Worm (Caenorhabditis elegans) whole organism, L1 larva: Measurements from ENCODE around the gene C47E12.13.
A peak's percentile ranks its signal among the peaks of the same experiment; 100 is the strongest.

Source experiments
- F16B12.6 ChIP-seq: fragments of 150-350 bp; optimal IDR thresholded peaks from 2 replicates; lab custom pipeline; 2014; ENCODE audit warnings: missing biosample characterization, missing genetic modification characterization
- aly-2 ChIP-seq: fragments of 150-350 bp; optimal IDR thresholded peaks from 2 replicates; lab custom pipeline; 2014; ENCODE audit warnings: missing biosample characterization, missing genetic modification characterization
- ama-1 ChIP-seq: fragments of 150-350 bp; optimal IDR thresholded peaks from 2 replicates; lab custom pipeline; 2014
- blmp-1 ChIP-seq: fragments of 150-350 bp; optimal IDR thresholded peaks from 2 replicates; lab custom pipeline; 2014; ENCODE audit warnings: missing biosample characterization, missing genetic modification characterization
- ceh-63 ChIP-seq: fragments of 200-800 bp; sonication (Bioruptor generic); optimal IDR thresholded peaks from 2 replicates; lab custom pipeline; 2018; ENCODE audit warnings: mild to moderate bottlenecking, missing genetic modification characterization, missing compliant biosample characterization
- ceh-8 ChIP-seq: fragments of 200-800 bp; sonication (Bioruptor generic); optimal IDR thresholded peaks from 2 replicates; lab custom pipeline; 2018; ENCODE audit warnings: mild to moderate bottlenecking, missing genetic modification characterization, moderate library complexity, missing compliant biosample characterization
- ceh-88 ChIP-seq: fragments of 200-800 bp; sonication (Bioruptor generic); IDR thresholded peaks from 2 replicates; pipeline ENCODE4 v1.3.6; 2022; ENCODE audit warnings: missing genetic modification characterization, missing compliant biosample characterization
- dpl-1 ChIP-seq, 3 experiments: fragments of 150-350 bp in 2 of 3; sonication (generic microtip) in 1 of 3; optimal IDR thresholded peaks; 2 replicates each; lab custom pipeline; 2014 to 2017; ENCODE audit warnings: missing biosample characterization in 3 of 3, missing genetic modification characterization in 3 of 3, missing genetic modification reagents in 3 of 3
- dsc-1 ChIP-seq: sonication (generic microtip); optimal IDR thresholded peaks from 2 replicates; lab custom pipeline; 2016; ENCODE audit warnings: mild to moderate bottlenecking, missing genetic modification characterization, missing compliant biosample characterization
- efl-1 ChIP-seq, 4 experiments: fragments of 150-350 bp; optimal IDR thresholded peaks in 3 of 4; peaks in 1 of 4; 1 replicate in 1 of 4; 2 replicates in 3 of 4; lab custom pipeline; 2014; ENCODE audit warnings: missing biosample characterization in 2 of 4, missing genetic modification characterization in 2 of 4, missing genetic modification reagents in 2 of 4
- efl-3 ChIP-seq: fragments of 200-800 bp; sonication (Bioruptor generic); optimal IDR thresholded peaks from 2 replicates; lab custom pipeline; 2018; ENCODE audit warnings: mild to moderate bottlenecking, missing genetic modification characterization, missing compliant biosample characterization
- egl-27 ChIP-seq, 2 experiments: fragments of 150-350 bp in 1 of 2; sonication (generic microtip); optimal IDR thresholded peaks; 3 replicates each; lab custom pipeline; 2017 to 2018; ENCODE audit warnings: missing biosample characterization in 2 of 2, missing genetic modification characterization in 2 of 2, missing genetic modification reagents in 2 of 2
- elt-2 ChIP-seq: sonication (generic microtip); optimal IDR thresholded peaks from 2 replicates; lab custom pipeline; 2016; ENCODE audit warnings: missing genetic modification characterization, mild to moderate bottlenecking, inconsistent platforms, missing compliant biosample characterization, missing genetic modification reagents
- ets-5 ChIP-seq: fragments of 200-800 bp; sonication (Bioruptor generic); IDR thresholded peaks from 2 replicates; pipeline ENCODE4 v1.3.6; 2022; ENCODE audit warnings: missing genetic modification characterization, missing compliant biosample characterization
- fkh-8 ChIP-seq: sonication (generic microtip); optimal IDR thresholded peaks from 2 replicates; lab custom pipeline; 2016; ENCODE audit warnings: mild to moderate bottlenecking, missing genetic modification characterization, missing compliant biosample characterization
- fos-1 ChIP-seq: fragments of 150-350 bp; optimal IDR thresholded peaks from 2 replicates; lab custom pipeline; 2014; ENCODE audit warnings: missing biosample characterization, missing genetic modification characterization
- grh-1 ChIP-seq: fragments of 200-800 bp; sonication (Bioruptor generic); IDR thresholded peaks from 2 replicates; pipeline ENCODE4 v1.3.6; 2022; ENCODE audit warnings: missing genetic modification reagents, missing genetic modification characterization, missing compliant biosample characterization
- jun-1 ChIP-seq: fragments of 150-350 bp; optimal IDR thresholded peaks from 2 replicates; lab custom pipeline; 2014; ENCODE audit warnings: missing biosample characterization, missing genetic modification reagents, missing genetic modification characterization
- lin-13 ChIP-seq: fragments of 150-350 bp; optimal IDR thresholded peaks from 2 replicates; lab custom pipeline; 2014; ENCODE audit warnings: missing biosample characterization, missing genetic modification reagents, missing genetic modification characterization
- lin-35 ChIP-seq, 2 experiments: fragments of 150-350 bp; optimal IDR thresholded peaks; 2 replicates each; lab custom pipeline; 2014; ENCODE audit warnings: missing biosample characterization in 2 of 2, missing genetic modification characterization in 2 of 2, missing genetic modification reagents in 2 of 2
- lin-39 ChIP-seq: fragments of 150-350 bp; optimal IDR thresholded peaks from 2 replicates; lab custom pipeline; 2014; ENCODE audit warnings: missing biosample characterization, missing genetic modification reagents, missing genetic modification characterization
- lsy-2 ChIP-seq, 2 experiments: fragments of 150-350 bp; optimal IDR thresholded peaks; 2 replicates each; lab custom pipeline; 2014; ENCODE audit warnings: missing biosample characterization in 2 of 2, missing genetic modification characterization in 2 of 2
- mdl-1 ChIP-seq, 2 experiments: fragments of 150-350 bp; optimal IDR thresholded peaks; 2 replicates each; lab custom pipeline; 2014 to 2017; ENCODE audit warnings: missing biosample characterization in 2 of 2, missing genetic modification characterization in 2 of 2, inconsistent platforms in 1 of 2
- mef-2 ChIP-seq: fragments of 150-350 bp; optimal IDR thresholded peaks from 2 replicates; lab custom pipeline; 2014; ENCODE audit warnings: missing biosample characterization, missing genetic modification characterization
- mep-1 ChIP-seq: fragments of 150-350 bp; optimal IDR thresholded peaks from 2 replicates; lab custom pipeline; 2014; ENCODE audit warnings: missing biosample characterization, missing genetic modification characterization
- nhr-19 ChIP-seq: fragments of 200-800 bp; sonication (Bioruptor generic); conservative IDR thresholded peaks from 2 replicates; pipeline ENCODE4 v1.3.6; 2022; ENCODE audit warnings: missing genetic modification characterization, missing compliant biosample characterization
- nhr-20 ChIP-seq: sonication (generic microtip); optimal IDR thresholded peaks from 2 replicates; lab custom pipeline; 2016; ENCODE audit warnings: mild to moderate bottlenecking, missing genetic modification characterization, missing compliant biosample characterization
- nhr-237 ChIP-seq: fragments of 150-350 bp; optimal IDR thresholded peaks from 2 replicates; lab custom pipeline; 2014; ENCODE audit warnings: missing biosample characterization, missing genetic modification characterization
- nhr-28 ChIP-seq: fragments of 150-350 bp; optimal IDR thresholded peaks from 2 replicates; lab custom pipeline; 2014; ENCODE audit warnings: missing biosample characterization, missing genetic modification characterization
- nhr-47 ChIP-seq: sonication (generic microtip); optimal IDR thresholded peaks from 2 replicates; lab custom pipeline; 2016; ENCODE audit warnings: mild to moderate bottlenecking, missing genetic modification characterization, moderate library complexity, missing compliant biosample characterization
- nhr-71 ChIP-seq: sonication (generic microtip); optimal IDR thresholded peaks from 2 replicates; lab custom pipeline; 2016; ENCODE audit warnings: mild to moderate bottlenecking, missing genetic modification characterization, moderate library complexity, missing compliant biosample characterization
- nhr-76 ChIP-seq: sonication (generic microtip); optimal IDR thresholded peaks from 2 replicates; lab custom pipeline; 2017; ENCODE audit warnings: missing biosample characterization, missing genetic modification characterization
- nhr-77 ChIP-seq: fragments of 150-350 bp; optimal IDR thresholded peaks from 2 replicates; lab custom pipeline; 2014; ENCODE audit warnings: missing biosample characterization, missing genetic modification characterization
- nhr-85 ChIP-seq: sonication (generic microtip); peaks from one replicate; lab custom pipeline; 2016; ENCODE audit warnings: missing genetic modification characterization, inconsistent platforms, missing compliant biosample characterization
- nhr-90 ChIP-seq: sonication (generic microtip); optimal IDR thresholded peaks from 2 replicates; lab custom pipeline; 2016; ENCODE audit warnings: mild to moderate bottlenecking, missing genetic modification characterization, missing compliant biosample characterization; ENCODE audit not compliant: poor library complexity
- rnt-1 ChIP-seq: sonication (generic microtip); optimal IDR thresholded peaks from 2 replicates; lab custom pipeline; 2016; ENCODE audit warnings: mild to moderate bottlenecking, missing genetic modification characterization, moderate library complexity, missing compliant biosample characterization
- skn-1 ChIP-seq: fragments of 150-350 bp; optimal IDR thresholded peaks from 2 replicates; lab custom pipeline; 2014; ENCODE audit warnings: missing biosample characterization, missing genetic modification characterization
- snu-23 ChIP-seq: sonication (generic microtip); optimal IDR thresholded peaks from 2 replicates; lab custom pipeline; 2016; ENCODE audit warnings: missing genetic modification characterization, missing compliant biosample characterization
- sox-4 ChIP-seq: sonication (generic microtip); optimal IDR thresholded peaks from 2 replicates; lab custom pipeline; 2016; ENCODE audit warnings: missing genetic modification characterization, missing compliant biosample characterization
- sptf-1 ChIP-seq: fragments of 150-350 bp; optimal IDR thresholded peaks from 2 replicates; lab custom pipeline; 2014; ENCODE audit warnings: missing biosample characterization, missing genetic modification characterization
- sup-37 ChIP-seq: fragments of 200-800 bp; sonication (Bioruptor generic); optimal IDR thresholded peaks from 2 replicates; lab custom pipeline; 2018; ENCODE audit warnings: mild to moderate bottlenecking, missing genetic modification characterization, missing compliant biosample characterization
- swsn-7 ChIP-seq: sonication (generic microtip); optimal IDR thresholded peaks from 2 replicates; lab custom pipeline; 2016; ENCODE audit warnings: missing genetic modification characterization, missing compliant biosample characterization
- tbx-2 ChIP-seq: sonication (generic microtip); optimal IDR thresholded peaks from 2 replicates; lab custom pipeline; 2016; ENCODE audit warnings: missing genetic modification characterization, missing compliant biosample characterization
- unc-30 ChIP-seq: sonication (generic microtip); optimal IDR thresholded peaks from 2 replicates; lab custom pipeline; 2017; ENCODE audit warnings: missing biosample characterization, missing genetic modification characterization
- unc-62 ChIP-seq: fragments of 150-350 bp; optimal IDR thresholded peaks from 2 replicates; lab custom pipeline; 2014; ENCODE audit warnings: missing biosample characterization, missing genetic modification reagents, missing genetic modification characterization
- xbp-1 ChIP-seq: sonication (generic microtip); optimal IDR thresholded peaks from 2 replicates; lab custom pipeline; 2016; ENCODE audit warnings: missing genetic modification characterization, missing compliant biosample characterization
- ztf-4 ChIP-seq: fragments of 150-350 bp; optimal IDR thresholded peaks from 2 replicates; lab custom pipeline; 2014; ENCODE audit warnings: missing biosample characterization, missing genetic modification characterization

C47E12.13 gene

ce11 chrIV:9998487-9999218 lies 8.0 kb downstream of the C47E12.13 start, which contains the start of gene pyp-1:
Gene pyp-1 (minus strand): TSS chrIV:9998925.
- TF ChIP-seq ceh-8 (GFP tag; lab: Kevin White, UChicago) (no peak), nhr-19 (peak; percentile 88), mep-1 (tag; lab: Kevin White, UChicago) (peak; percentile 46), lin-35 (GFP tag; optimal IDR thresholded peaks at IDR 0.05; lab: Kevin White, UChicago) (peak; percentile 10 to 14), snu-23 (GFP tag; lab: Kevin White, UChicago) (peak; percentile 26), tbx-2 (tag; lab: Kevin White, UChicago) (no peak), nhr-47 (tag; lab: Kevin White, UChicago) (peak; percentile 22), nhr-71 (tag; lab: Kevin White, UChicago) (peak; percentile 45), F16B12.6 (tag; lab: Kevin White, UChicago) (peak; percentile 78), sptf-1 (tag; lab: Kevin White, UChicago) (no peak), blmp-1 (tag; lab: Kevin White, UChicago) (peak; percentile 25), dpl-1 (GFP tag; optimal IDR thresholded peaks at IDR 0.05; lab: Kevin White, UChicago) (peak in 1 of 3 experiments; percentile 41), mdl-1 (tag; optimal IDR thresholded peaks at IDR 0.05; lab: Kevin White, UChicago) (peak in 1 of 2 experiments; percentile 28), egl-27 (tag; optimal IDR thresholded peaks at IDR 0.05; lab: Kevin White, UChicago) (no peak), xbp-1 (tag; lab: Kevin White, UChicago) (peak; percentile 10), nhr-20 (no peak), nhr-77 (tag; lab: Kevin White, UChicago) (no peak), elt-2 (tag; lab: Kevin White, UChicago) (peak; percentile 20), efl-1 (optimal IDR thresholded peaks at IDR 0.05; lab: Kevin White, UChicago) (no peak), efl-1 (GFP tag; optimal IDR thresholded peaks at IDR 0.05 in 1 of 2; lab: Kevin White, UChicago) (peak in 1 of 2 experiments; percentile 28), sup-37 (GFP tag; lab: Kevin White, UChicago) (no peak), nhr-237 (tag; lab: Kevin White, UChicago) (no peak), rnt-1 (peak; percentile 12), ets-5 (no peak), lsy-2 (tag; optimal IDR thresholded peaks at IDR 0.05; lab: Kevin White, UChicago) (peak; percentile 11 to 72), grh-1 (GFP tag; lab: Robert Waterston, UW) (no peak), lin-13 (GFP tag; lab: Kevin White, UChicago) (no peak), nhr-85 (no peak)

- peak; percentile 52 for TF ChIP-seq ztf-4
- peak in 1 of 2 experiments; percentile 48 for TF ChIP-seq lin-35 (GFP tag; optimal IDR thresholded peaks at IDR 0.05; lab: Kevin White, UChicago)
- TF ChIP-seq tbx-2 (tag; lab: Kevin White, UChicago): peak; percentile 22
- no peak for TF ChIP-seq fkh-8 (tag; lab: Kevin White, UChicago)
- no peak for TF ChIP-seq grh-1 (GFP tag; lab: Robert Waterston, UW)
- TF ChIP-seq nhr-71 (tag; lab: Kevin White, UChicago): peak; percentile 25
- TF ChIP-seq skn-1: no peak
- no peak for TF ChIP-seq elt-2 (tag; lab: Kevin White, UChicago)
- no peak for TF ChIP-seq aly-2
- TF ChIP-seq fos-1 (tag; lab: Kevin White, UChicago): no peak
- peak; percentile 22 for TF ChIP-seq nhr-20
- TF ChIP-seq lsy-2 (tag; optimal IDR thresholded peaks at IDR 0.05; lab: Kevin White, UChicago): peak in 1 of 2 experiments; percentile 26
- TF ChIP-seq ceh-63 (GFP tag; lab: Kevin White, UChicago): no peak
- no peak for TF ChIP-seq jun-1 (tag; lab: Kevin White, UChicago)
- TF ChIP-seq nhr-47 (tag; lab: Kevin White, UChicago): peak; percentile 13
- no peak for TF ChIP-seq dsc-1 (tag; lab: Kevin White, UChicago)
- TF ChIP-seq ama-1: no peak
- TF ChIP-seq efl-1 (optimal IDR thresholded peaks at IDR 0.05; lab: Kevin White, UChicago): peak in 1 of 2 experiments; percentile 23
- TF ChIP-seq efl-1 (GFP tag; optimal IDR thresholded peaks at IDR 0.05 in 1 of 2; lab: Kevin White, UChicago): peak in 1 of 2 experiments; percentile 82
- no peak for TF ChIP-seq egl-27 (tag; optimal IDR thresholded peaks at IDR 0.05; lab: Kevin White, UChicago)
- no peak for TF ChIP-seq nhr-76 (tag; lab: Kevin White, UChicago)
- no peak for TF ChIP-seq unc-30 (tag; lab: Kevin White, UChicago)
- TF ChIP-seq lin-39 (tag; lab: Kevin White, UChicago): no peak
- no peak for TF ChIP-seq sox-4 (tag; lab: Kevin White, UChicago)
- no peak for TF ChIP-seq unc-62 (GFP tag; lab: Kevin White, UChicago)
- TF ChIP-seq swsn-7 (tag; lab: Kevin White, UChicago): no peak
- no peak for TF ChIP-seq sptf-1 (tag; lab: Kevin White, UChicago)
- no peak for TF ChIP-seq nhr-237 (tag; lab: Kevin White, UChicago)
- TF ChIP-seq nhr-28 (tag; lab: Kevin White, UChicago): no peak
- peak; percentile 28 for TF ChIP-seq nhr-90
- no peak for TF ChIP-seq mef-2 (tag; lab: Kevin White, UChicago)
- no peak for TF ChIP-seq ceh-88
- no peak for TF ChIP-seq mdl-1 (tag; optimal IDR thresholded peaks at IDR 0.05; lab: Kevin White, UChicago)
- TF ChIP-seq efl-3 (GFP tag; lab: Kevin White, UChicago): no peak
- peak; percentile 8 for TF ChIP-seq xbp-1 (tag; lab: Kevin White, UChicago)
These were observed 11.7 kb downstream of the C47E12.13 start, which contains the start of gene uba-1 for ce11 chrIV:9994895-9995394. Gene uba-1 (minus strand): TSS chrIV:9994945.
